Worm (Caenorhabditis elegans) whole organism, L2 larva: ENCODE data around the gene C49C8.5.

Source experiments
- R02D3.7 ChIP-seq: fragments of 150-350 bp; optimal IDR thresholded peaks from 2 replicates; lab custom pipeline; 2014; ENCODE audit warnings: missing biosample characterization, missing genetic modification characterization
- Y55F3AM.14 ChIP-seq: fragments of 200-800 bp; sonication (Bioruptor generic); optimal IDR thresholded peaks from 2 replicates; lab custom pipeline; 2018; ENCODE audit warnings: mild to moderate bottlenecking, missing genetic modification characterization, missing compliant biosample characterization
- ceh-82 ChIP-seq: fragments of 150-350 bp; optimal IDR thresholded peaks from 2 replicates; lab custom pipeline; 2014; ENCODE audit warnings: missing biosample characterization, missing genetic modification characterization
- mab-5 ChIP-seq: fragments of 150-350 bp; optimal IDR thresholded peaks from 2 replicates; lab custom pipeline; 2014; ENCODE audit warnings: missing biosample characterization, missing genetic modification characterization

ce11 chrIV:8686510-8686909 is 33.0 kb upstream of the C49C8.5 start, which contains the start of gene pole-2:
- TF ChIP-seq R02D3.7 (tag; lab: Kevin White, UChicago), result no peak
- no peak for TF ChIP-seq mab-5
- no peak for TF ChIP-seq Y55F3AM.14 (GFP tag; lab: Kevin White, UChicago)
- no peak for TF ChIP-seq ceh-82 (tag; lab: Kevin White, UChicago)
